Fruit fly (Drosophila melanogaster) S2 (cell line): Measurements from ENCODE around the gene Tap42.

Experiments used
- CG8478 ChIP-seq: fragments of >200 bp; optimal IDR thresholded peaks from 2 replicates; lab custom pipeline; 2018
- CTCF ChIP-seq, 2 experiments: fragments of >200 bp; optimal IDR thresholded peaks; 2 replicates each; lab custom pipeline; 2018

Gene Tap42

dm6 chr2L:13373435-13374242 is 6.2 kb downstream of the Tap42 start, which contains the start of the genes Bdp1 and CG6565:
Gene Bdp1, minus strand, starts transcription at chr2L:13373890.
Gene CG6565, plus strand, starts transcription at chr2L:13374019.
- TF ChIP-seq CG8478 (lab: Kevin White, UChicago) = no peak
- TF ChIP-seq CTCF (optimal IDR thresholded peaks at IDR 0.05; lab: Kevin White, UChicago) = no peak

dm6 chr2L:13376086-13376485 is 8.7 kb downstream of the Tap42 start:
- TF ChIP-seq CG8478 (lab: Kevin White, UChicago) (no peak), CTCF (optimal IDR thresholded peaks at IDR 0.05; lab: Kevin White, UChicago) (no peak)

DNA sequence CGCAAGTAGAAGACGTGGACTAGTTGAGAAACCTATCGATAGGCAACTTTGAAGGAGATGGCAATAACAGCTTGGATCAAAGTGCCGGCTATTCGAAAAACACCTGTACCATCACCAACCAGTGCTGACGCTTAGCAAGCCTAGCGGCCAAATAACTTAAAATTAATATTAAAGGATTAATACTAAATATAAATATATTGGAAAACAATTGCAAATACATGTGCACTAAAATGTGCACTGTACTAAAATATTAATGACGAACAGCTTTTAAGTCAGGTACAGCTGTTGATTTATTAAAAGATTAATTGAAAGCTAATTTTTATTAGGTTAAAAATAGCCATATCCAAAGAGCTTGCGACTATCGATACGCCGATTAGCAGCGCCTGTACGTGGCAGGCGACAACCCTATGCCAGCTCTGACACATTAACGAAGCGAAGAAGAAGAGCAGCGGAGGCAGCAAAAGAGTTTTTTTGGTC is 11.1 kb downstream of the Tap42 start, which contains the start of the genes CG9302 and beta'COP:
TSS of gene CG9302 (minus strand) at position 51 of the 477 bp plus-strand sequence.
TSS of gene beta'COP (plus strand) at position 415 of the 477 bp plus-strand sequence.
- no peak for TF ChIP-seq CTCF (optimal IDR thresholded peaks at IDR 0.05; lab: Kevin White, UChicago)
- no peak for TF ChIP-seq CG8478 (lab: Kevin White, UChicago)

DNA sequence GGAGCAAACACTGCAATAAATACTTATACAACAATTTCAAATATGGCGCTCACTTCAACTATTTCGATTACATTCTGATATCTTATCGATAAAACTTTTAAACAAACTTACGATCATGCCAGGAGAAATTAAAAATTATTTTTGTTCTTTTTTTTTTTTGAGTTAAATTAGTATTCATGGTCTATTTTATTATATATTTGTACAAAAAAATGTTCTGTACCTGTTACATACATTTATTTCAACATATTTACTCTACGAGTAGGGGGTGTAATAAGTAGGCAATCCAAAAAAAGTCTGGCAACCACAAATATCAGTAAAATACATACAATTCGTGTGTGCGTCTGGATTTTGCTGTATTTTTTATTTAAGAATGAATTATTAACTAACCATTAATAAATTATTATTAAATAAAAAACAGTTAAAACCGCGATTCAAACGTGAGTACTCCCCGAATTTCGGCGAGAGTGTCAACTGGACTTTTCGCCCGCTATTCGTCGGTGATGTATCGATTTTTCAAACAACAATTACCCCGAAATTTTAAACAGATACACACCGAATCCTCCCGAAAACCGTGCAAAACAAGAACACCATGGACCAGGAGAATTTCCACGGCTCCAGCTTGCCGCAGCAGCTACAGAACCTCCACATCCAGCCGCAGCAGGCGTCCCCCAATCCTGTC is 15.1 kb downstream of the Tap42 start, which contains the start of gene loqs:
TSS of gene loqs (plus strand) at position 302 of the 679 bp plus-strand sequence.
- TF ChIP-seq CTCF (optimal IDR thresholded peaks at IDR 0.05; lab: Kevin White, UChicago) (no peak), CG8478 (lab: Kevin White, UChicago) (no peak)

DNA sequence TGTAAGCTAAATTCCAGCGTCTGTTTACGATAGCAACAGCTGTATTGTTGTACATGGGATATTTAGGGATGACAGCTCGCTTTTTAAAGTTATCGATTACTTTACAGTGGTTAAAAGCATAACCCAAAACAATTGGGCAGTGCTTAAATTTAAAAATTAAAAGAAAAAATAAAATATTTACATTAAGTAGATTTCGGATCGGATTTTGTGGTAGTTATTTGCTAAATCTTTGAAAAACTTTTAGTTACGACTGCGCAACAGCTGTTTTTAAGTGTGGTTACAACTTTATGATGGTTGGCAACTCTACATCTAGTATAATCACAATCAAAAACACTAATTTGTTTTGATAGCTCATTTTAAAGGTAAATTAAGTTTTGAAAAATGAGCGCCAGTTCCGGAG is 19.8 kb downstream of the Tap42 start, which contains the start of the genes Ing5 and CG7099:
TSS of gene Ing5 (minus strand) at position 58 of the 400 bp plus-strand sequence.
TSS of gene CG7099 (plus strand) at position 317 of the 400 bp plus-strand sequence.
- TF ChIP-seq CG8478 (lab: Kevin White, UChicago) (no peak), CTCF (optimal IDR thresholded peaks at IDR 0.05; lab: Kevin White, UChicago) (no peak)

DNA sequence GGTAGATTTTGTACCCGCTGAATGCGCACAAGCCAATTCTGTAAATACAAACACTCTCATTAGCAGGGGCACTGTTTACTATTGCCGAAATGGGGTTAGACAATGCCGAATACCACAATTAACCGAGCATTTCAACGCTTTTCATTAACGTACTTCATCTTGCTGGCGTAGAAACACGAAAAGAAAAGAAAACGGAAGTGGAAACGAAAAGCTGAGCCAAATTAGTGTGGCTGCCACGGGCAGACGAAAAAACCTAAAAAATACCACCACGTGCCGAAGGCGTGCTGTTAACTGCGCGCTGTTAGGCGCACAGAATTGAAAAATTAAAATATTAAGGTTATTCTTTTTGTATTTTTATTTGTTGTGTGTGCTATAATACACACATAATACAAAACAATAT is 27.5 kb downstream of the Tap42 start, which contains the start of gene RpL24:
TSS of gene RpL24 (minus strand) at position 229 of the 400 bp plus-strand sequence.
- TF ChIP-seq CTCF (optimal IDR thresholded peaks at IDR 0.05; lab: Kevin White, UChicago) (peak in 1 of 2 experiments; percentile 46), CG8478 (lab: Kevin White, UChicago) (no peak)

- TF ChIP-seq CG8478 (lab: Kevin White, UChicago) (no peak), CTCF (optimal IDR thresholded peaks at IDR 0.05; lab: Kevin White, UChicago) (no peak)
Measured at dm6 chr2L:13396084-13396483, 28.7 kb downstream of the Tap42 start, which contains the start of gene CG16957. Gene CG16957, minus strand, starts transcription at chr2L:13396184.

DNA sequence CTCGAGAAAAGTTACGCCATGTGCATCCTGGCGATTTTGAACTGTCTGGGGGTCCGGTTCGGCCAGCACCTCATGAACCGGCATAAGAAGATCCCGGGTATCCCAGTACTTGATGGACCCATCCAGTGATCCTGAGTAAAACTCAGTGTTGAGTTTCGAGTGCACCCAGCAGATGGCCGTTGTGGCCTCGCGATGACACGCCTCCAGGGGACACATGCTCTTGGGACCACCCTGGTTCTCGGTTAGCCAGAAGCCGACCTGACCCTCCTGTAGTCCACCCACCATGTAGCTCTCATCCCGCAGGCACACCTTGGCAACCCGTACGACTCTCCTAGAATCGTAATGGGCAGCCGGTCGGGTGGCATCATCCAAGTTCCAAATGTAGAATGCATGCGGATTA is 30.0 kb downstream of the Tap42 start:
- TF ChIP-seq CG8478 (lab: Kevin White, UChicago) (no peak), CTCF (optimal IDR thresholded peaks at IDR 0.05; lab: Kevin White, UChicago) (no peak)

- TF ChIP-seq CG8478 (lab: Kevin White, UChicago) (no peak), CTCF (optimal IDR thresholded peaks at IDR 0.05; lab: Kevin White, UChicago) (no peak)
Measured at dm6 chr2L:13398614-13399161, 31.3 kb downstream of the Tap42 start, which contains the start of the genes CG10859 and CG7110. Gene CG10859, minus strand, starts transcription at chr2L:13398664. Gene CG7110, plus strand, starts transcription at chr2L:13398991.

- TF ChIP-seq CG8478 (lab: Kevin White, UChicago) = no peak
- TF ChIP-seq CTCF (optimal IDR thresholded peaks at IDR 0.05; lab: Kevin White, UChicago) = no peak
Measured at dm6 chr2L:13399565-13399964, 32.1 kb downstream of the Tap42 start.

dm6 chr2L:13411566-13411965 is 44.1 kb downstream of the Tap42 start, which contains the start of gene Vm34Ca:
Gene Vm34Ca, minus strand, starts transcription at chr2L:13411631.
- TF ChIP-seq CG8478 (lab: Kevin White, UChicago) (no peak), CTCF (optimal IDR thresholded peaks at IDR 0.05; lab: Kevin White, UChicago) (no peak)

- TF ChIP-seq CG8478 (lab: Kevin White, UChicago) = no peak
- no peak for TF ChIP-seq CTCF (optimal IDR thresholded peaks at IDR 0.05; lab: Kevin White, UChicago)
Measured at dm6 chr2L:13412219-13412618, 44.8 kb downstream of the Tap42 start, which contains the start of gene Flad2. Gene Flad2, plus strand, starts transcription at chr2L:13412519.

dm6 chr2L:13414525-13415481 is 47.4 kb downstream of the Tap42 start, which contains the start of the genes CG16956, CG42784 and CG43850:
Gene CG16956, minus strand, starts transcription at chr2L:13414575.
Gene CG42784, plus strand, starts transcription at chr2L:13415431.
Gene CG43850, plus strand, starts transcription at chr2L:13415431.
- TF ChIP-seq CTCF (optimal IDR thresholded peaks at IDR 0.05; lab: Kevin White, UChicago) = no peak
- TF ChIP-seq CG8478 (lab: Kevin White, UChicago) = no peak
